Fruit fly (Drosophila melanogaster): ENCODE results near the gene Ror.

DNA sequence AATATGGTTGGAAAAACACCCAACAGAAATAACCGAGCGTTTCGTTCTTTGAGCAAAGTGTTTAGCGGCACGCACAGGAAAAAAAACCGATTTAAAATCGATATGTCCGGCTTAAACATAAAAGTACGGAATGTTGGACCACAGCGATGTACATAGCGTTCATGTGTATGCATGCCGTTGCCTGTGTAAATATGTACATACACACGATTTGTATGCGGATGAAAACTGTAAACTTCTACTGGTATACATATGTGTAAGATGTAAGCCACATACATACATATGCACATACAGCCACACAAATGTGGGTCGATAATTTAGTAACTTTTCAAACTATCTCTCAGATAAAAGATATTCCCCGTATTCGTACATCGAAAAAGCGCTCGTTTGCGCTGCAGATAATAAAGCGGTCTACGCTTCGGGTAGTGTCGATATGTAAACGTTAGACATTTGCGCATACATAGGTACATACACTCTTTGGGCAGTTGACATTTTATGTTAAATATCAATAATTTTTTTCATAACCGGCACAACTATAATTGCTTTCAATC lies 1.9 kb upstream of the Ror start:
- TF ChIP-seq lz (GFP tag; optimal IDR thresholded peaks at IDR 0.05) (no peak), spab (GFP tag; optimal IDR thresholded peaks at IDR 0.05) (no peak), Smox (GFP tag; optimal IDR thresholded peaks at IDR 0.05) (no peak), Eip93F (GFP tag; optimal IDR thresholded peaks at IDR 0.05) (no peak), svp (GFP tag) (no peak), fd85E (GFP tag; optimal IDR thresholded peaks at IDR 0.05) (no peak), Ets96B (tag; optimal IDR thresholded peaks at IDR 0.05) (no peak), Sox14 (GFP tag; optimal IDR thresholded peaks at IDR 0.05) (no peak), Met (GFP tag; optimal IDR thresholded peaks at IDR 0.05) (no peak)

Measured in whole organism, prepupa.